Fruit fly (Drosophila melanogaster) whole organism, wandering third instar larva: ENCODE data around the gene CG13999.
A peak's percentile ranks its signal among the peaks of the same experiment; 100 is the strongest.

Experiments used
- CrebA ChIP-seq: fragments of 200-800 bp; sonication (Bioruptor generic); optimal IDR thresholded peaks from 2 replicates; lab custom pipeline; 2016; ENCODE audit warnings: missing biosample characterization, mild to moderate bottlenecking, missing genetic modification characterization, borderline replicate concordance
- HLH106 ChIP-seq: fragments of 200-800 bp; optimal IDR thresholded peaks from 3 replicates; lab custom pipeline; 2019; ENCODE audit warnings: missing biosample characterization, mild to moderate bottlenecking, missing genetic modification characterization, moderate library complexity
- Mio ChIP-seq: sonication (Bioruptor generic); optimal IDR thresholded peaks from 2 replicates; lab custom pipeline; 2016; ENCODE audit warnings: missing biosample characterization, missing genetic modification characterization
- brk ChIP-seq: fragments of 200-800 bp; sonication (Bioruptor generic); optimal IDR thresholded peaks from 2 replicates; lab custom pipeline; 2016; ENCODE audit warnings: missing biosample characterization, mild to moderate bottlenecking, missing genetic modification characterization
- dmrt93B ChIP-seq: fragments of 200-800 bp; sonication (Bioruptor generic); optimal IDR thresholded peaks from 2 replicates; lab custom pipeline; 2018; ENCODE audit warnings: missing biosample characterization, mild to moderate bottlenecking, missing genetic modification characterization
- foxo ChIP-seq, 2 experiments: fragments of 200-800 bp; sonication (Bioruptor generic); optimal IDR thresholded peaks; 2 replicates in 1 of 2; 3 replicates in 1 of 2; lab custom pipeline; 2016 to 2017; ENCODE audit warnings: missing biosample characterization in 2 of 2, missing genetic modification characterization in 2 of 2
- h ChIP-seq: fragments of 200-800 bp; sonication (Bioruptor generic); optimal IDR thresholded peaks from 3 replicates; lab custom pipeline; 2016; ENCODE audit warnings: missing biosample characterization, mild to moderate bottlenecking, missing genetic modification characterization

- TF ChIP-seq CrebA (GFP tag; lab: Kevin White, UChicago) (peak; percentile 84), Mio (GFP tag; lab: Kevin White, UChicago) (peak; percentile 40), HLH106 (tag; lab: Kevin White, UChicago) (peak; percentile 11), dmrt93B (GFP tag; lab: Kevin White, UChicago) (no peak), foxo (GFP tag; optimal IDR thresholded peaks at IDR 0.05; lab: Kevin White, UChicago) (peak; percentile 45 to 46), brk (GFP tag; lab: Kevin White, UChicago) (peak; percentile 58), h (GFP tag; lab: Kevin White, UChicago) (peak; percentile 77)
These were observed 23.9 kb upstream of the CG13999 start for dm6 chr2L:5979957-5980861.
